Worm (Caenorhabditis elegans): ENCODE results near the gene cbp-1.

ce11 chrIII:9775916-9776315, 9.6 kb downstream of the cbp-1 start:
- no peak for TF ChIP-seq fkh-10 (GFP tag; optimal IDR thresholded peaks at IDR 0.05)
- no peak for TF ChIP-seq lin-15B (tag; optimal IDR thresholded peaks at IDR 0.05)
- no peak for TF ChIP-seq T20F7.1 (GFP tag; optimal IDR thresholded peaks at IDR 0.05)
- no peak for TF ChIP-seq nhr-25 (tag; optimal IDR thresholded peaks at IDR 0.05; ENCODE audit: borderline replicate concordance, insufficient read depth)
- TF ChIP-seq ZK546.5 (tag; optimal IDR thresholded peaks at IDR 0.05): no peak
- no peak for TF ChIP-seq nhr-77 (tag; optimal IDR thresholded peaks at IDR 0.05)
- no peak for TF ChIP-seq ama-1 (optimal IDR thresholded peaks at IDR 0.05)
- TF ChIP-seq snpc-4 (tag; optimal IDR thresholded peaks at IDR 0.05): no peak
- no peak for TF ChIP-seq nhr-237 (tag; optimal IDR thresholded peaks at IDR 0.05)
- TF ChIP-seq lsy-2 (tag; optimal IDR thresholded peaks at IDR 0.05): no peak

Measured in whole organism, L4 larva.